Worm (Caenorhabditis elegans): ENCODE measurements around the gene K11H12.11.

DNA sequence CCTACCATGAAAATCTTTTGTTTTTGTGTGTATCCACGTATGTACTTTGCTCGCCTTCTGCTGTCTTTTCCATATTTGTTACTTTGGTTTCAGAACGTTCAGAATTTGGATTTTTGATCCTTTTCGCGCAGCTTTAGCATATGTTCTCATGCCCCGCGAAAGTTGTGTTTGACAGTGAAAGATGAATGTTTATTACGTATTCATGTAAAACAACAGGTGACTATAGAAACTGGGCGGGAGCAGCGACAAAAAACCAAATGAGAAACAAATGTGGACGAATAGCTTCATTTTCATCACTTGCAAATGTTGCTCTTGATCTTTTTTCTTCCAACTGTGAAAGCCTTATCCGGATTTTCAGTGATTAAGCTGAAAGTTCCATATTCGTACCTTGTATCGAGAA is 46.0 kb upstream of the K11H12.11 start, which contains the start of gene clec-164:
- TF ChIP-seq arid-1 (GFP tag; conservative IDR thresholded peaks at IDR 0.05) (no peak), unc-39 (tag; optimal IDR thresholded peaks at IDR 0.05) (no peak), lim-7 (GFP tag; IDR thresholded peaks at IDR 0.05) (no peak), aly-2 (tag; optimal IDR thresholded peaks at IDR 0.05) (no peak)

All from whole organism, L4 larva.